Worm (Caenorhabditis elegans) whole organism, mixed stage, embryonic: ENCODE results near the gene dhhc-10.
A peak's percentile ranks its signal among the peaks of the same experiment; 100 is the strongest.

Source experiments
- M03D4.4 ChIP-seq: sonication (generic microtip); optimal IDR thresholded peaks from 2 replicates; lab custom pipeline; 2017; ENCODE audit warnings: mild to moderate bottlenecking, missing genetic modification characterization, missing compliant biosample characterization
- bed-3 ChIP-seq: fragments of 200-800 bp; sonication (Bioruptor generic); optimal IDR thresholded peaks from 3 replicates; lab custom pipeline; 2018; ENCODE audit warnings: mild to moderate bottlenecking, missing genetic modification characterization, moderate library complexity, missing compliant biosample characterization
- blmp-1 ChIP-seq: fragments of 150-350 bp; optimal IDR thresholded peaks from 2 replicates; lab custom pipeline; 2014; ENCODE audit warnings: missing biosample characterization, missing genetic modification characterization
- ceh-39 ChIP-seq: fragments of 150-350 bp; optimal IDR thresholded peaks from 2 replicates; lab custom pipeline; 2014; ENCODE audit warnings: missing biosample characterization, missing genetic modification characterization
- ceh-43 ChIP-seq: fragments of 200-800 bp; sonication (Bioruptor generic); optimal IDR thresholded peaks from 2 replicates; lab custom pipeline; 2018; ENCODE audit warnings: mild to moderate bottlenecking, missing genetic modification characterization, moderate library complexity, missing compliant biosample characterization
- ceh-83 ChIP-seq: fragments of 200-800 bp; sonication (Bioruptor generic); optimal IDR thresholded peaks from 2 replicates; lab custom pipeline; 2018; ENCODE audit warnings: mild to moderate bottlenecking, missing genetic modification characterization, missing compliant biosample characterization
- ces-1 ChIP-seq: fragments of 150-350 bp; optimal IDR thresholded peaks from 2 replicates; lab custom pipeline; 2014; ENCODE audit warnings: missing biosample characterization, missing genetic modification reagents, missing genetic modification characterization
- cnd-1 ChIP-seq: fragments of 200-800 bp; sonication (Bioruptor generic); optimal IDR thresholded peaks from 2 replicates; lab custom pipeline; 2018; ENCODE audit warnings: mild to moderate bottlenecking, missing genetic modification characterization, missing compliant biosample characterization
- drap-1 ChIP-seq: fragments of 200-800 bp; sonication (Bioruptor generic); optimal IDR thresholded peaks from 3 replicates; lab custom pipeline; 2018; ENCODE audit warnings: mild to moderate bottlenecking, missing genetic modification characterization, missing compliant biosample characterization
- elt-1 ChIP-seq: sonication (generic microtip); optimal IDR thresholded peaks from 2 replicates; lab custom pipeline; 2017; ENCODE audit warnings: missing genetic modification characterization, mild to moderate bottlenecking, missing compliant biosample characterization, antibody characterized with exemption, moderate library complexity, borderline replicate concordance; ENCODE audit not compliant: insufficient read depth
- elt-3 ChIP-seq: fragments of 150-350 bp; optimal IDR thresholded peaks from 2 replicates; lab custom pipeline; 2014; ENCODE audit warnings: missing biosample characterization, missing genetic modification characterization
- flh-1 ChIP-seq: fragments of 200-800 bp; sonication (Bioruptor generic); optimal IDR thresholded peaks from 2 replicates; lab custom pipeline; 2018; ENCODE audit warnings: mild to moderate bottlenecking, missing genetic modification characterization, moderate library complexity, missing compliant biosample characterization
- ham-2 ChIP-seq: fragments of 200-800 bp; sonication (Bioruptor generic); optimal IDR thresholded peaks from 2 replicates; lab custom pipeline; 2018; ENCODE audit warnings: mild to moderate bottlenecking, missing genetic modification characterization, missing compliant biosample characterization
- hlh-1 ChIP-seq: fragments of 150-350 bp; optimal IDR thresholded peaks from 2 replicates; lab custom pipeline; 2014; ENCODE audit warnings: missing biosample characterization, missing genetic modification reagents, missing genetic modification characterization
- lin-13 ChIP-seq: fragments of 150-350 bp; optimal IDR thresholded peaks from 2 replicates; lab custom pipeline; 2014; ENCODE audit warnings: missing biosample characterization, missing genetic modification characterization
- lin-32 ChIP-seq: fragments of 200-800 bp; sonication (Bioruptor generic); optimal IDR thresholded peaks from 2 replicates; lab custom pipeline; 2018; ENCODE audit warnings: mild to moderate bottlenecking, missing genetic modification characterization, missing compliant biosample characterization
- lsy-2 ChIP-seq: fragments of 150-350 bp; optimal IDR thresholded peaks from 2 replicates; lab custom pipeline; 2014; ENCODE audit warnings: missing biosample characterization, missing genetic modification characterization
- mep-1 ChIP-seq: fragments of 150-350 bp; optimal IDR thresholded peaks from 2 replicates; lab custom pipeline; 2017; ENCODE audit warnings: missing biosample characterization, missing genetic modification reagents, missing genetic modification characterization, inconsistent platforms
- mls-2 ChIP-seq: sonication (generic microtip); optimal IDR thresholded peaks from 2 replicates; lab custom pipeline; 2016; ENCODE audit warnings: mild to moderate bottlenecking, missing genetic modification characterization, moderate library complexity, missing compliant biosample characterization
- nhr-12 ChIP-seq: fragments of 150-350 bp; optimal IDR thresholded peaks from 2 replicates; lab custom pipeline; 2014; ENCODE audit warnings: missing biosample characterization, missing genetic modification characterization
- nhr-2 ChIP-seq: fragments of 150-350 bp; optimal IDR thresholded peaks from 2 replicates; lab custom pipeline; 2014; ENCODE audit warnings: missing biosample characterization, missing genetic modification characterization
- nhr-28 ChIP-seq: fragments of 150-350 bp; optimal IDR thresholded peaks from 2 replicates; lab custom pipeline; 2014; ENCODE audit warnings: missing biosample characterization, missing genetic modification characterization
- pha-4 ChIP-seq: fragments of 150-350 bp; optimal IDR thresholded peaks from 2 replicates; lab custom pipeline; 2018; ENCODE audit warnings: missing biosample characterization, missing genetic modification reagents, missing genetic modification characterization
- sem-2 ChIP-seq: fragments of 200-800 bp; sonication (Bioruptor generic); optimal IDR thresholded peaks from 2 replicates; lab custom pipeline; 2018; ENCODE audit warnings: mild to moderate bottlenecking, missing genetic modification characterization, missing compliant biosample characterization
- snpc-4 ChIP-seq: fragments of 150-350 bp; optimal IDR thresholded peaks from 2 replicates; lab custom pipeline; 2014; ENCODE audit warnings: missing biosample characterization, missing genetic modification characterization
- sptf-1 ChIP-seq: sonication (generic microtip); optimal IDR thresholded peaks from 2 replicates; lab custom pipeline; 2017; ENCODE audit warnings: mild to moderate bottlenecking, missing genetic modification characterization, moderate library complexity, missing compliant biosample characterization
- tbx-8 ChIP-seq: fragments of 200-800 bp; sonication (Bioruptor generic); optimal IDR thresholded peaks from 2 replicates; lab custom pipeline; 2018; ENCODE audit warnings: mild to moderate bottlenecking, missing genetic modification characterization, moderate library complexity, missing compliant biosample characterization
- unc-39 ChIP-seq: fragments of 150-350 bp; optimal IDR thresholded peaks from 2 replicates; lab custom pipeline; 2014; ENCODE audit warnings: missing biosample characterization, missing genetic modification characterization
- unc-62 ChIP-seq: fragments of 150-350 bp; optimal IDR thresholded peaks from 2 replicates; lab custom pipeline; 2014; ENCODE audit warnings: missing biosample characterization, missing genetic modification reagents, missing genetic modification characterization
- ztf-11 ChIP-seq: fragments of 150-350 bp; optimal IDR thresholded peaks from 2 replicates; lab custom pipeline; 2014; ENCODE audit warnings: missing biosample characterization, missing genetic modification characterization

Gene dhhc-10

ce11 chrX:4698271-4698670 is 8.7 kb upstream of the dhhc-10 start:
- TF ChIP-seq nhr-28 (tag; lab: Kevin White, UChicago) (no peak), unc-62 (GFP tag; lab: Kevin White, UChicago) (no peak), ceh-83 (GFP tag; lab: Kevin White, UChicago) (no peak), ham-2 (no peak), bed-3 (no peak), lin-13 (tag; lab: Kevin White, UChicago) (no peak), nhr-2 (tag; lab: Kevin White, UChicago) (no peak), ztf-11 (no peak), lin-32 (no peak), pha-4 (tag; lab: Kevin White, UChicago) (no peak), sptf-1 (tag; lab: Kevin White, UChicago) (no peak), M03D4.4 (no peak), blmp-1 (no peak), unc-39 (tag; lab: Kevin White, UChicago) (no peak)

- no peak for TF ChIP-seq elt-3
- TF ChIP-seq bed-3 = no peak
- peak; percentile 8 for TF ChIP-seq mls-2
- TF ChIP-seq drap-1 (GFP tag; lab: Kevin White, UChicago) = no peak
- TF ChIP-seq lin-13 (tag; lab: Kevin White, UChicago) = peak; percentile 10
- TF ChIP-seq M03D4.4 = no peak
- TF ChIP-seq ceh-43 (GFP tag; lab: Kevin White, UChicago) = no peak
- TF ChIP-seq ces-1 (GFP tag; lab: Kevin White, UChicago) = no peak
- no peak for TF ChIP-seq snpc-4 (tag; lab: Kevin White, UChicago)
- peak; percentile 5 for TF ChIP-seq hlh-1
- peak; percentile 21 for TF ChIP-seq elt-1 (tag; lab: Kevin White, UChicago)
- TF ChIP-seq tbx-8 = no peak
- TF ChIP-seq cnd-1 (tag; lab: Kevin White, UChicago) = peak; percentile 39
- no peak for TF ChIP-seq ceh-39 (tag; lab: Kevin White, UChicago)
- peak; percentile 42 for TF ChIP-seq sptf-1 (tag; lab: Kevin White, UChicago)
- TF ChIP-seq flh-1 (GFP tag; lab: Kevin White, UChicago) = no peak
- TF ChIP-seq nhr-12 (tag; lab: Kevin White, UChicago) = no peak
- TF ChIP-seq lin-32 = no peak
- peak; percentile 37 for TF ChIP-seq ham-2
- TF ChIP-seq, all 35 proteins: peak for 7
Measured at ce11 chrX:4699411-4700050, 7.4 kb upstream of the dhhc-10 start, which contains the start of gene hyl-2. Gene hyl-2, minus strand, starts transcription at chrX:4699461.

DNA sequence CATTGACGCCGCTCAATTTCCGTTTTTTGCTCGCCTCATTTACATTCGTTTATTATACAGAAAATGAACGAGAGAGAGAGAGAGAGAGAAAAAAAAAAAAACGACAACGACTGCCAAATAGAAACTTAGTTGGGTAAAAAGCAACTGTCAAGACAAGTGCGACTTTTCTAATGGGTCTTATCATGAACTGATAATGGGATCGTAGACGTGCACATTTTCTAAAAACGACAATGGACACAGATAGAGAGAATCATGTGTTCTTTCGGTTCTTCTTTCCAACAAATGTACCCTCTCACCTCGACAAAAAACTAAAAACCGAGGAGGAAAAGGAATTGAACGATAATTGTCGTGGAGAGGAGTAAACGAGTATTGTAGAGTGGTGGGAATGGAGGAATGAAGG is 6.9 kb upstream of the dhhc-10 start:
- no peak for TF ChIP-seq lin-13 (tag; lab: Kevin White, UChicago)
- no peak for TF ChIP-seq ceh-83 (GFP tag; lab: Kevin White, UChicago)
- no peak for TF ChIP-seq blmp-1
- TF ChIP-seq mep-1 (tag; lab: Kevin White, UChicago) = no peak
- no peak for TF ChIP-seq M03D4.4
- no peak for TF ChIP-seq sem-2 (GFP tag; lab: Kevin White, UChicago)
- no peak for TF ChIP-seq pha-4 (tag; lab: Kevin White, UChicago)
- no peak for TF ChIP-seq flh-1 (GFP tag; lab: Kevin White, UChicago)
- TF ChIP-seq drap-1 (GFP tag; lab: Kevin White, UChicago) = no peak
- no peak for TF ChIP-seq elt-1 (tag; lab: Kevin White, UChicago)
- no peak for TF ChIP-seq nhr-28 (tag; lab: Kevin White, UChicago)
- no peak for TF ChIP-seq lsy-2
- TF ChIP-seq ztf-11 = no peak
- TF ChIP-seq, all 35 proteins: peak for 0

- TF ChIP-seq flh-1 (GFP tag; lab: Kevin White, UChicago) = no peak
- TF ChIP-seq ztf-11 = no peak
- no peak for TF ChIP-seq sptf-1 (tag; lab: Kevin White, UChicago)
- TF ChIP-seq drap-1 (GFP tag; lab: Kevin White, UChicago) = no peak
- no peak for TF ChIP-seq bed-3
- TF ChIP-seq M03D4.4 = no peak
- TF ChIP-seq lin-13 (tag; lab: Kevin White, UChicago) = no peak
- no peak for TF ChIP-seq nhr-12 (tag; lab: Kevin White, UChicago)
- TF ChIP-seq unc-39 (tag; lab: Kevin White, UChicago) = no peak
- TF ChIP-seq mep-1 (tag; lab: Kevin White, UChicago) = no peak
- TF ChIP-seq, all 35 proteins: peak for 0
Measured at ce11 chrX:4704877-4705276, 2.1 kb upstream of the dhhc-10 start, which contains the start of gene aqp-8. Gene aqp-8, minus strand, starts transcription at chrX:4704977.

DNA sequence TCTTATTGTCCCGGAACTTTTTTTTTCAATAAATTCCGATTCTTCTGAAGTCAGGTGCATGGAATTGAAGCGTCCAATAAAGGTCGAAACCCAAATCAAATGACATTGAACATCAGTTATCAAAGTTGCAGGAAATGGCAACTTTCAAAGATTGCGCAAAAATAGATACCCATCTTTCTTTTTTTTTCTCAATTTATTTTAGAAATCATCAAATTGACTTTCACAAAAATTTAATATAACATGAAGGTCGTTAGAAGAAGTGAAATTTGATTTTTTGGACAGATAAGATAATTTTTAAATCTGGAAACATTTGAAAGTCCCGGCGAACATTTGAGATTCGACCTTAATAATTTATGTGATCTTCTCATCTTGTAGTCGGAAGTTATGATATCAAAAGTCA is 1.3 kb upstream of the dhhc-10 start:
- TF ChIP-seq unc-62 (GFP tag; lab: Kevin White, UChicago) = no peak
- no peak for TF ChIP-seq bed-3
- no peak for TF ChIP-seq blmp-1
- TF ChIP-seq ceh-83 (GFP tag; lab: Kevin White, UChicago) = no peak
- TF ChIP-seq lin-13 (tag; lab: Kevin White, UChicago) = no peak
- no peak for TF ChIP-seq mep-1 (tag; lab: Kevin White, UChicago)
- no peak for TF ChIP-seq tbx-8
- TF ChIP-seq, all 35 proteins: peak for 0
